Worm (Caenorhabditis elegans) whole organism, early embryonic: Measurements from ENCODE around the gene C46A5.4.

Experiments used
- ama-1 ChIP-seq: fragments of 150-350 bp; optimal IDR thresholded peaks from 2 replicates; lab custom pipeline; 2014
- ceh-13 ChIP-seq: fragments of 200-800 bp; sonication (Bioruptor generic); optimal IDR thresholded peaks from 2 replicates; lab custom pipeline; 2018; ENCODE audit warnings: mild to moderate bottlenecking, missing genetic modification characterization, missing compliant biosample characterization
- ceh-36 ChIP-seq: sonication (generic microtip); optimal IDR thresholded peaks from 2 replicates; lab custom pipeline; 2016; ENCODE audit warnings: missing genetic modification characterization, inconsistent platforms, missing compliant biosample characterization
- flt-1 ChIP-seq: fragments of 200-800 bp; sonication (Bioruptor generic); IDR thresholded peaks from 2 replicates; pipeline ENCODE4 v1.3.6; 2022; ENCODE audit warnings: missing genetic modification characterization, missing compliant biosample characterization
- hmbx-1 ChIP-seq: sonication (generic microtip); optimal IDR thresholded peaks from 2 replicates; lab custom pipeline; 2016; ENCODE audit warnings: mild to moderate bottlenecking, missing genetic modification characterization, missing compliant biosample characterization
- hnd-1 ChIP-seq: sonication (generic microtip); optimal IDR thresholded peaks from 2 replicates; lab custom pipeline; 2016; ENCODE audit warnings: missing genetic modification characterization, missing compliant biosample characterization
- pes-1 ChIP-seq: fragments of 200-800 bp; sonication (Bioruptor generic); IDR thresholded peaks from 2 replicates; pipeline ENCODE4 v1.3.6; 2022; ENCODE audit warnings: missing genetic modification reagents, missing genetic modification characterization, missing compliant biosample characterization
- tbx-11 ChIP-seq: fragments of 200-800 bp; sonication (Bioruptor generic); IDR thresholded peaks from 2 replicates; pipeline ENCODE4 v1.3.6; 2022; ENCODE audit warnings: missing genetic modification characterization, missing compliant biosample characterization

- TF ChIP-seq ama-1 (lab: Kevin White, UChicago) (no peak), ceh-36 (tag; lab: Kevin White, UChicago) (no peak), flt-1 (no peak), ceh-13 (no peak), tbx-11 (GFP tag; lab: Robert Waterston, UW) (no peak), hmbx-1 (tag; lab: Kevin White, UChicago) (no peak), hnd-1 (tag; lab: Kevin White, UChicago) (no peak), pes-1 (GFP tag; lab: Robert Waterston, UW) (no peak)
These were observed 58.8 kb downstream of the C46A5.4 start, which contains the start of gene flp-13 for ce11 chrIV:7698320-7698719.
